Worm (Caenorhabditis elegans) whole organism, late embryonic: ENCODE data around the gene vav-1.

Experiments used
- C38D4.7 ChIP-seq: fragments of 200-800 bp; sonication (Bioruptor generic); optimal IDR thresholded peaks from 2 replicates; lab custom pipeline; 2018; ENCODE audit warnings: mild to moderate bottlenecking, missing genetic modification characterization, moderate library complexity, missing compliant biosample characterization
- F13H6.1 ChIP-seq: sonication (generic microtip); optimal IDR thresholded peaks from 2 replicates; lab custom pipeline; 2016; ENCODE audit warnings: missing genetic modification characterization, missing compliant biosample characterization
- K09A11.1 ChIP-seq: sonication (generic microtip); optimal IDR thresholded peaks from 2 replicates; lab custom pipeline; 2017; ENCODE audit warnings: antibody characterized with exemption, mild to moderate bottlenecking, missing genetic modification characterization, missing compliant biosample characterization; ENCODE audit not compliant: insufficient read depth
- T23F11.4 ChIP-seq: fragments of 200-800 bp; sonication (Bioruptor generic); optimal IDR thresholded peaks from 2 replicates; lab custom pipeline; 2018; ENCODE audit warnings: mild to moderate bottlenecking, missing genetic modification characterization, missing compliant biosample characterization
- Y22D7AL.16 ChIP-seq: sonication (generic microtip); optimal IDR thresholded peaks from 2 replicates; lab custom pipeline; 2016; ENCODE audit warnings: missing genetic modification characterization, missing compliant biosample characterization
- ama-1 ChIP-seq: fragments of 150-350 bp; optimal IDR thresholded peaks from 2 replicates; lab custom pipeline; 2014
- ceh-14 ChIP-seq: sonication (generic microtip); optimal IDR thresholded peaks from 2 replicates; lab custom pipeline; 2016; ENCODE audit warnings: missing genotype, missing genetic modification characterization, missing compliant biosample characterization
- ceh-18 ChIP-seq: sonication (generic microtip); optimal IDR thresholded peaks from 2 replicates; lab custom pipeline; 2016; ENCODE audit warnings: missing genetic modification characterization, missing compliant biosample characterization
- ceh-31 ChIP-seq: sonication (generic microtip); optimal IDR thresholded peaks from 2 replicates; lab custom pipeline; 2016; ENCODE audit warnings: missing genetic modification characterization, missing compliant biosample characterization
- ceh-48 ChIP-seq: sonication (generic microtip); optimal IDR thresholded peaks from 2 replicates; lab custom pipeline; 2016; ENCODE audit warnings: missing genetic modification characterization, inconsistent platforms, missing compliant biosample characterization
- ceh-9 ChIP-seq: sonication (generic microtip); optimal IDR thresholded peaks from 2 replicates; lab custom pipeline; 2016; ENCODE audit warnings: mild to moderate bottlenecking, missing genetic modification characterization, inconsistent platforms, missing compliant biosample characterization
- che-1 ChIP-seq: sonication (generic microtip); optimal IDR thresholded peaks from 2 replicates; lab custom pipeline; 2016; ENCODE audit warnings: mild to moderate bottlenecking, missing genetic modification characterization, missing compliant biosample characterization
- dmd-4 ChIP-seq: sonication (generic microtip); optimal IDR thresholded peaks from 2 replicates; lab custom pipeline; 2016; ENCODE audit warnings: borderline replicate concordance, missing genetic modification characterization, missing compliant biosample characterization
- elt-2 ChIP-seq: sonication (generic microtip); optimal IDR thresholded peaks from 2 replicates; lab custom pipeline; 2016; ENCODE audit warnings: missing genetic modification reagents, missing genetic modification characterization, missing compliant biosample characterization
- eyg-1 ChIP-seq: sonication (generic microtip); optimal IDR thresholded peaks from 2 replicates; lab custom pipeline; 2016; ENCODE audit warnings: missing genotype, missing genetic modification characterization, missing compliant biosample characterization
- gmeb-2 ChIP-seq: sonication (generic microtip); optimal IDR thresholded peaks from 2 replicates; lab custom pipeline; 2016; ENCODE audit warnings: missing genetic modification characterization, inconsistent platforms, missing compliant biosample characterization
- hlh-13 ChIP-seq: fragments of 200-800 bp; sonication (Bioruptor generic); optimal IDR thresholded peaks from 2 replicates; lab custom pipeline; 2018; ENCODE audit warnings: mild to moderate bottlenecking, missing genetic modification characterization, missing compliant biosample characterization
- hlh-30 ChIP-seq: sonication (generic microtip); optimal IDR thresholded peaks from 2 replicates; lab custom pipeline; 2017; ENCODE audit warnings: antibody characterized with exemption, missing genetic modification characterization, missing compliant biosample characterization; ENCODE audit not compliant: insufficient read depth
- hlh-6 ChIP-seq: sonication (generic microtip); optimal IDR thresholded peaks from 2 replicates; lab custom pipeline; 2016; ENCODE audit warnings: missing genotype, missing genetic modification characterization, missing compliant biosample characterization
- lin-11 ChIP-seq: fragments of 200-800 bp; sonication (Bioruptor generic); optimal IDR thresholded peaks from 2 replicates; lab custom pipeline; 2018; ENCODE audit warnings: mild to moderate bottlenecking, missing genetic modification characterization, missing compliant biosample characterization
- mec-3 ChIP-seq: sonication (generic microtip); optimal IDR thresholded peaks from 2 replicates; lab custom pipeline; 2016; ENCODE audit warnings: borderline replicate concordance, missing genetic modification characterization, missing compliant biosample characterization
- nhr-232 ChIP-seq: sonication (generic microtip); optimal IDR thresholded peaks from 2 replicates; lab custom pipeline; 2016; ENCODE audit warnings: missing genetic modification characterization, missing compliant biosample characterization
- pag-3 ChIP-seq: sonication (generic microtip); optimal IDR thresholded peaks from 2 replicates; lab custom pipeline; 2016; ENCODE audit warnings: missing compliant biosample characterization, missing genetic modification characterization, borderline replicate concordance
- pax-1 ChIP-seq: fragments of 150-350 bp; optimal IDR thresholded peaks from 2 replicates; lab custom pipeline; 2014; ENCODE audit warnings: missing biosample characterization, missing genetic modification characterization
- pha-4 ChIP-seq: fragments of 150-350 bp; optimal IDR thresholded peaks from 2 replicates; lab custom pipeline; 2018; ENCODE audit warnings: missing biosample characterization, missing genetic modification reagents, missing genetic modification characterization
- pqm-1 ChIP-seq: sonication (generic microtip); optimal IDR thresholded peaks from 2 replicates; lab custom pipeline; 2016; ENCODE audit warnings: missing genetic modification characterization, missing compliant biosample characterization
- ref-2 ChIP-seq: sonication (generic microtip); optimal IDR thresholded peaks from 2 replicates; lab custom pipeline; 2016; ENCODE audit warnings: missing genetic modification characterization, missing compliant biosample characterization
- rnt-1 ChIP-seq: sonication (generic microtip); optimal IDR thresholded peaks from 2 replicates; lab custom pipeline; 2016; ENCODE audit warnings: missing genetic modification characterization, missing compliant biosample characterization
- syd-9 ChIP-seq: sonication (generic microtip); optimal IDR thresholded peaks from 2 replicates; lab custom pipeline; 2016; ENCODE audit warnings: mild to moderate bottlenecking, missing genetic modification characterization, moderate library complexity, missing compliant biosample characterization
- tbx-2 ChIP-seq: sonication (generic microtip); optimal IDR thresholded peaks from 2 replicates; lab custom pipeline; 2016; ENCODE audit warnings: missing genetic modification characterization, missing compliant biosample characterization
- tbx-7 ChIP-seq: sonication (generic microtip); optimal IDR thresholded peaks from 2 replicates; lab custom pipeline; 2016; ENCODE audit warnings: missing genotype, missing genetic modification characterization, missing compliant biosample characterization
- unc-3 ChIP-seq, 2 experiments: fragments of 200-800 bp in 1 of 2; sonication (Bioruptor generic) in 1 of 2; sonication (generic microtip) in 1 of 2; conservative IDR thresholded peaks in 1 of 2; optimal IDR thresholded peaks in 1 of 2; 2 replicates each; pipeline versions ENCODE4 v1.3.6 to Lab custom; 2016 to 2022; ENCODE audit warnings: missing compliant biosample characterization in 2 of 2, missing genetic modification characterization in 2 of 2, missing genetic modification reagents in 1 of 2
- unc-42 ChIP-seq: sonication (generic microtip); optimal IDR thresholded peaks from 2 replicates; lab custom pipeline; 2016; ENCODE audit warnings: missing genotype, missing genetic modification characterization, missing compliant biosample characterization
- unc-86 ChIP-seq: sonication (generic microtip); optimal IDR thresholded peaks from 2 replicates; lab custom pipeline; 2016; ENCODE audit warnings: missing genetic modification characterization, missing compliant biosample characterization
- zip-5 ChIP-seq: sonication (generic microtip); optimal IDR thresholded peaks from 2 replicates; lab custom pipeline; 2016; ENCODE audit warnings: missing genetic modification characterization, missing compliant biosample characterization
- ztf-16 ChIP-seq: sonication (generic microtip); optimal IDR thresholded peaks from 2 replicates; lab custom pipeline; 2017; ENCODE audit warnings: missing genetic modification characterization, missing compliant biosample characterization

The vav-1 gene

DNA sequence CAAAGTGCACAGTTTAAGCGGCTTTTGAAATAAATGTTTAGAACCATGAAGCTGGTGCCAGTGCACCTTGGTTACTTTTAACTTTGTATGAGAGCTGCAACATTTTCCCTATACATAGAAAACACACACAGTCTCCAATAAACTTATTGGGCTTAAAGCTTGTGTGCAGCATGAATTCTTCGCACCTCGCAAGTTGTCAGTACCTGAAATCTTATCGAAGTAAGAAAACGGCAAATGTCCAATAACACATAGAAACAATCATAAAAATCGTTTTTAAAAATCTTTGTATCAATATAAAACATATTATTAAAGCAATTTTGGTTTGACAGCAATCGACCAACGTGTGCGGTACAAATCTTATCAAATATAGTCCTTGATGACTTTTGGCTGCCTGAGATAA is 36.4 kb upstream of the vav-1 start:
- TF ChIP-seq K09A11.1 (tag; lab: Kevin White, UChicago) (no peak), nhr-232 (tag; lab: Kevin White, UChicago) (no peak), tbx-2 (no peak), dmd-4 (tag; lab: Kevin White, UChicago) (no peak), syd-9 (tag; lab: Kevin White, UChicago) (no peak), ama-1 (lab: Kevin White, UChicago) (no peak), rnt-1 (tag; lab: Kevin White, UChicago) (no peak), ceh-31 (tag; lab: Kevin White, UChicago) (no peak), che-1 (tag; lab: Kevin White, UChicago) (no peak), mec-3 (no peak), C38D4.7 (GFP tag; lab: Kevin White, UChicago) (no peak), ref-2 (no peak), hlh-30 (no peak), eyg-1 (tag; lab: Kevin White, UChicago) (no peak), ceh-14 (no peak)

DNA sequence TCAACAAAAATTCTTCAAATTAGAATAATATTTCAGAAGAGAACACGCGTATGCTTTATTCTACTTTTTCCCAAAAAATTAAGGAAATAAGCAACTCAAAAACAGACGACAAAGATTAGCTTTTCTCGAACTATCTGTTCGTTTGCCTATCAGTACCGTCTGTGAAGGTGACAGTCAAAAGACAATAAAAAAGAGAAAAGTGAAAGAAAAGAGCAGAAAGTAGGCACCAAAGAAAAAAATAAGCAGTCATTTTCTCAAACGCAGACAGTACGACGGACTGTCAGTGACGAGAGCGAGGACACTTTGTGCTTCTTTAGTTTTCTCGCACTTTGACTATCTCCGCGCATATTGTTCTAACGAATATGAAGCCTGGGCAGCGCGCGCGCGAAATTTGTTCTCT is 34.6 kb upstream of the vav-1 start:
- no peak for TF ChIP-seq unc-42 (tag; lab: Kevin White, UChicago)

DNA sequence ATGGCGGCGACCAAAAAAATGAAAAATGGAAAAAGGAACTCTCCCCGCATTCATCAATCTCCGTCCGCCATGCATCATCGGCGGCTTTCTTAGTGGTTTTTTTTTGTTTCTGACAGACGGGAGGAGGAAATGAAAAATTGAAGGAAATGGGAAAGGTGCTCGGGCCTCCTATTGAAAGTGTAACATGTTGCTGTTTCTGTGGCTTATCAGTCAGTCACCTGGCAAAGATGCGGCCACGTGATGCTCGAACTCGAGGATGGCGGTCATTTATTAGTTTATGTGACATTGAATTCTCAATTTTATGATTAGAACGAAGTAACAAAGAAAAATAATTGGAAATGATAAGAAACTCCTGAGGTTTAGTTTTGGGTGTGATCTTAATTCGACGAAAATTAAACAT is 32.7 kb upstream of the vav-1 start:
- TF ChIP-seq pax-1 (no peak), hlh-30 (peak; percentile 38), ceh-31 (tag; lab: Kevin White, UChicago) (no peak), zip-5 (no peak), hlh-6 (tag; lab: Kevin White, UChicago) (no peak), K09A11.1 (tag; lab: Kevin White, UChicago) (no peak)

DNA sequence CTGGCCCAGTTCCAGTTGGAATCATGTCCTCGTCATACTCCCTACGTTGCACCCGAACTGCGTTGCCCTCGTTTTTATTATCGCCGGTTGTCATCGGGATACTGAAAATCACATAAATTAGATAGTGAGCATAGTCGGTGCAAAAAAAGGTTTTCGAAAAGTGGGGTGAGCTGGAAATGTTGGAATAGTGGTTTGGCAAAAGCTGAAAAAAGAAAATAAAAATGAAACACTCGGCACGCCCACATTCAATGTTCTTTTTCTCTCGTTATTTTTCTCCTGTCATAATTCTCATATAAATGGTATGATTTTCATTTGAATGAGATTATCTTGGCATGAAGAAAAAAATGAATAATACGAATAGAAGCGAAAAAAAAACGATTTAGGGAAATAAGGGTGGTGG is 32.3 kb upstream of the vav-1 start, which contains the start of gene F18G5.6:
Gene F18G5.6, minus strand, starts transcription at position 101 of the 400 bp plus-strand sequence.
- TF ChIP-seq T23F11.4 (GFP tag; lab: Kevin White, UChicago) (no peak), nhr-232 (tag; lab: Kevin White, UChicago) (no peak), tbx-7 (no peak), ztf-16 (tag; lab: Kevin White, UChicago) (no peak), lin-11 (tag; lab: Kevin White, UChicago) (no peak), ceh-31 (tag; lab: Kevin White, UChicago) (no peak), mec-3 (no peak), pag-3 (tag; lab: Kevin White, UChicago) (no peak), dmd-4 (tag; lab: Kevin White, UChicago) (no peak), Y22D7AL.16 (tag; lab: Kevin White, UChicago) (no peak), F13H6.1 (tag; lab: Kevin White, UChicago) (no peak), ceh-9 (tag; lab: Kevin White, UChicago) (no peak), zip-5 (no peak), unc-86 (tag; lab: Kevin White, UChicago) (no peak), pqm-1 (tag; lab: Kevin White, UChicago) (no peak), ceh-18 (no peak), ceh-48 (no peak), pha-4 (tag; lab: Kevin White, UChicago) (no peak)

DNA sequence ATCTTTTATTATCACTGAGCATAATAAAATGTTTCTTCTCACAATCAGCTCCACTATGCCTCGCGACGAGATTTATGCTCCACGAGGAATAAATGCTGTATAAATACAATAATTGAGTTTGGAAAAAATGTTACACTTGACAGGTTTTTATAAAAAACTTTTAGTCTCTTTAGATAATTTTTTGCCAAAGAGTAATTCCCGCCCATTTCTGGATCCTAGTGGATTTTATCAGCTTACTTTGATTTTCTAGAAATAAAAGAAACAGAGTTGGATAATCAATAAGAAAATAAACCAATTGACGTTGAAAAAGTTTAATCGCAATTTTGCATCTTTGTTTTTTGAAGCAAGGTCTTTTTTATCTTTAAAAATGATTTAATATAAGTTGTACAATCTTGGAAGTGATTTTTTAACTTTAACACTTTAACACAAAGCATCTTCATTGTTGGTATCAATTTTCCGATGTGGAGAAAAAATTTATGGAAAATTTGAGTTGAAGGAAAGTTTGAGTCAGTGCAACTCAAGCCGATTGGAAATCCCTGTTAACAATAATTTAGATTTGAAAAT is 29.8 kb upstream of the vav-1 start:
- TF ChIP-seq syd-9 (tag; lab: Kevin White, UChicago) (no peak), gmeb-2 (tag; lab: Kevin White, UChicago) (no peak), elt-2 (tag; lab: Kevin White, UChicago) (peak; percentile 5), ref-2 (no peak), hlh-13 (GFP tag; lab: Kevin White, UChicago) (no peak), unc-3 (GFP tag; conservative IDR thresholded peaks at IDR 0.05; lab: Robert Waterston, UW) (no peak), unc-3 (tag; optimal IDR thresholded peaks at IDR 0.05; lab: Kevin White, UChicago) (no peak), T23F11.4 (GFP tag; lab: Kevin White, UChicago) (no peak)
